Fruit fly (Drosophila melanogaster) whole organism, pupa: ENCODE data around the gene inaF-A.

Experiments
- CG10348 ChIP-seq: fragments of 200-800 bp; sonication (Bioruptor generic); IDR thresholded peaks from 2 replicates; pipeline ENCODE4 v1.3.6; 2022; ENCODE audit warnings: missing biosample characterization, missing genetic modification characterization
- CG32121 ChIP-seq: fragments of 200-800 bp; sonication (Bioruptor generic); IDR thresholded peaks from 2 replicates; pipeline ENCODE4 v1.3.6; 2022; ENCODE audit warnings: missing biosample characterization, missing genetic modification characterization
- CG8301 ChIP-seq: fragments of 200-800 bp; sonication (Bioruptor generic); optimal IDR thresholded peaks from 2 replicates; lab custom pipeline; 2018; ENCODE audit warnings: missing biosample characterization, mild to moderate bottlenecking, missing genetic modification characterization
- D1 ChIP-seq: fragments of 200-800 bp; sonication (Bioruptor generic); optimal IDR thresholded peaks from 2 replicates; lab custom pipeline; 2018; ENCODE audit warnings: missing biosample characterization, mild to moderate bottlenecking, missing genetic modification characterization, moderate library complexity
- fd96Ca ChIP-seq: fragments of 200-800 bp; sonication (Bioruptor generic); IDR thresholded peaks from 3 replicates; pipeline ENCODE4 v1.3.6; 2022; ENCODE audit warnings: missing biosample characterization, missing genetic modification characterization
- gl ChIP-seq: fragments of 200-800 bp; sonication (Bioruptor generic); optimal IDR thresholded peaks from 2 replicates; lab custom pipeline; 2018; ENCODE audit warnings: missing biosample characterization, mild to moderate bottlenecking, missing genetic modification characterization

DNA sequence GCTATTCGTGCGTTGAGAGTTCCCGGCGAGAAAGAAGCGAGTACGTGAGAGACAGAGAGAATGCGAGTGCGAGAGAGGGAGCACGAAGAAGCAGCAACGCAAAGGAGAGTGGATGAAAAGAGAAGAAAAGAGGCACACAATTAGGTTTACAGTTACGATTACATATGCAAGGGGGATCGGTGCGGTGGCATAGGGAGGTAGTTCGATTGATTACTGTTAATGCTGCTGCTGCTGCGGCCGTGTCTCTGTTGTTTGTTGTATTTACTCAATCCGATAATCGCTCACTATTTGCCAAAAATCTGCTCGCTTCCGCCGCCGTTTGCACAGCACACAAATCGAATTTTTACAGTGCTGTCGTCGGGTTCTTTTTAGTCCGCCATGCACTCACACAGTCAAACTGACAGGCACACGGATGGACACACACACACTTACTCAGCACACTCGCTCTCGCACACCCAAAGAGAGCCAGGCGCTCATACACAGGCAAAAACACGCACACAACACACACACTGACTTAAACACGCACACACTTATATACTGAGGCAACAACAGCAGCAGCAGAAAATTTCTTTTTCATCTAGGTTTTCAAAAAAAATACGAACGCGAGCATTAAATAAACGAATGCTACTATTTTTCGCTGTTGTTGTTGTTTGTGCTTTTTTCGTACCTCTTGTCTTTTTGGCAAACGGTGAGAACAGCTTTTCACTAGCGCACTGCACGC is 19.7 kb downstream of the inaF-A start:
- TF ChIP-seq CG8301 (tag; lab: Kevin White, UChicago) = peak; percentile 22
- TF ChIP-seq CG10348 (GFP tag; lab: Robert Waterston, UW) = no peak
- TF ChIP-seq D1 (tag; lab: Kevin White, UChicago) = no peak
- peak; percentile 8 for TF ChIP-seq gl (tag; lab: Kevin White, UChicago)
- TF ChIP-seq fd96Ca (GFP tag; lab: Robert Waterston, UW) = peak; percentile 55; the same call in 1 of the 3 replicates
- no peak for TF ChIP-seq CG32121
